Worm (Caenorhabditis elegans) whole organism, late embryonic: ENCODE data around the gene C33C12.11.
"Not testable (repeated sequence)": the region's sequence is repeated elsewhere in the genome, so short reads cannot be mapped to it uniquely, and the experiment has no call there.

Source experiments
- F13H6.1 ChIP-seq: sonication (generic microtip); optimal IDR thresholded peaks from 2 replicates; lab custom pipeline; 2016; ENCODE audit warnings: missing genetic modification characterization, missing compliant biosample characterization
- K02D7.2 ChIP-seq: sonication (generic microtip); optimal IDR thresholded peaks from 2 replicates; lab custom pipeline; 2017; ENCODE audit warnings: mild to moderate bottlenecking, missing genetic modification characterization, missing compliant biosample characterization
- K09A11.1 ChIP-seq: sonication (generic microtip); optimal IDR thresholded peaks from 2 replicates; lab custom pipeline; 2017; ENCODE audit warnings: antibody characterized with exemption, mild to moderate bottlenecking, missing genetic modification characterization, missing compliant biosample characterization; ENCODE audit not compliant: insufficient read depth
- ahr-1 ChIP-seq: sonication (generic microtip); optimal IDR thresholded peaks from 2 replicates; lab custom pipeline; 2016; ENCODE audit warnings: missing genetic modification characterization, missing compliant biosample characterization
- ceh-14 ChIP-seq: sonication (generic microtip); optimal IDR thresholded peaks from 2 replicates; lab custom pipeline; 2016; ENCODE audit warnings: missing genotype, missing genetic modification characterization, missing compliant biosample characterization
- ceh-18 ChIP-seq: sonication (generic microtip); optimal IDR thresholded peaks from 2 replicates; lab custom pipeline; 2016; ENCODE audit warnings: missing genetic modification characterization, missing compliant biosample characterization
- ceh-31 ChIP-seq: sonication (generic microtip); optimal IDR thresholded peaks from 2 replicates; lab custom pipeline; 2016; ENCODE audit warnings: missing genetic modification characterization, missing compliant biosample characterization
- ceh-34 ChIP-seq: sonication (generic microtip); optimal IDR thresholded peaks from 2 replicates; lab custom pipeline; 2016; ENCODE audit warnings: mild to moderate bottlenecking, missing genetic modification characterization, missing compliant biosample characterization
- ceh-48 ChIP-seq: sonication (generic microtip); optimal IDR thresholded peaks from 2 replicates; lab custom pipeline; 2016; ENCODE audit warnings: missing genetic modification characterization, inconsistent platforms, missing compliant biosample characterization
- ceh-6 ChIP-seq: fragments of 200-800 bp; sonication (Bioruptor generic); optimal IDR thresholded peaks from 2 replicates; lab custom pipeline; 2018; ENCODE audit warnings: mild to moderate bottlenecking, missing genetic modification characterization, missing compliant biosample characterization
- dmd-4 ChIP-seq: sonication (generic microtip); optimal IDR thresholded peaks from 2 replicates; lab custom pipeline; 2016; ENCODE audit warnings: borderline replicate concordance, missing genetic modification characterization, missing compliant biosample characterization
- dve-1 ChIP-seq: sonication (generic microtip); optimal IDR thresholded peaks from 2 replicates; lab custom pipeline; 2017; ENCODE audit warnings: antibody characterized with exemption, mild to moderate bottlenecking, missing genetic modification characterization, missing compliant biosample characterization
- elt-2 ChIP-seq: sonication (generic microtip); optimal IDR thresholded peaks from 2 replicates; lab custom pipeline; 2016; ENCODE audit warnings: missing genetic modification reagents, missing genetic modification characterization, missing compliant biosample characterization
- elt-4 ChIP-seq: sonication (generic microtip); optimal IDR thresholded peaks from 2 replicates; lab custom pipeline; 2016; ENCODE audit warnings: missing genetic modification characterization, missing compliant biosample characterization
- ets-4 ChIP-seq: sonication (generic microtip); optimal IDR thresholded peaks from 2 replicates; lab custom pipeline; 2016; ENCODE audit warnings: missing genetic modification characterization, missing compliant biosample characterization
- fkh-6 ChIP-seq: sonication (generic microtip); optimal IDR thresholded peaks from 2 replicates; lab custom pipeline; 2016; ENCODE audit warnings: missing genetic modification characterization, missing compliant biosample characterization
- hlh-15 ChIP-seq: sonication (generic microtip); optimal IDR thresholded peaks from 2 replicates; lab custom pipeline; 2016; ENCODE audit warnings: missing genetic modification characterization, missing compliant biosample characterization
- hlh-8 ChIP-seq: sonication (generic microtip); optimal IDR thresholded peaks from 2 replicates; lab custom pipeline; 2016; ENCODE audit warnings: missing genotype, missing genetic modification characterization, missing compliant biosample characterization
- lim-6 ChIP-seq: sonication (generic microtip); optimal IDR thresholded peaks from 2 replicates; lab custom pipeline; 2016; ENCODE audit warnings: missing genetic modification characterization, missing compliant biosample characterization
- mec-3 ChIP-seq: sonication (generic microtip); optimal IDR thresholded peaks from 2 replicates; lab custom pipeline; 2016; ENCODE audit warnings: borderline replicate concordance, missing genetic modification characterization, missing compliant biosample characterization
- nhr-11 ChIP-seq: fragments of 150-350 bp; optimal IDR thresholded peaks from 2 replicates; lab custom pipeline; 2014; ENCODE audit warnings: missing biosample characterization, missing genetic modification characterization
- nhr-232 ChIP-seq: sonication (generic microtip); optimal IDR thresholded peaks from 2 replicates; lab custom pipeline; 2016; ENCODE audit warnings: missing genetic modification characterization, missing compliant biosample characterization
- npax-4 ChIP-seq: sonication (generic microtip); optimal IDR thresholded peaks from 2 replicates; lab custom pipeline; 2016; ENCODE audit warnings: missing genetic modification characterization, missing compliant biosample characterization
- pag-3 ChIP-seq: sonication (generic microtip); optimal IDR thresholded peaks from 2 replicates; lab custom pipeline; 2016; ENCODE audit warnings: missing compliant biosample characterization, missing genetic modification characterization, borderline replicate concordance
- pha-4 ChIP-seq: fragments of 150-350 bp; optimal IDR thresholded peaks from 2 replicates; lab custom pipeline; 2018; ENCODE audit warnings: missing biosample characterization, missing genetic modification reagents, missing genetic modification characterization
- sox-4 ChIP-seq: sonication (generic microtip); optimal IDR thresholded peaks from 2 replicates; lab custom pipeline; 2017; ENCODE audit warnings: mild to moderate bottlenecking, missing genetic modification characterization, inconsistent platforms, missing compliant biosample characterization
- syd-9 ChIP-seq: sonication (generic microtip); optimal IDR thresholded peaks from 2 replicates; lab custom pipeline; 2016; ENCODE audit warnings: mild to moderate bottlenecking, missing genetic modification characterization, moderate library complexity, missing compliant biosample characterization
- unc-3 ChIP-seq, 2 experiments: fragments of 200-800 bp in 1 of 2; sonication (Bioruptor generic) in 1 of 2; sonication (generic microtip) in 1 of 2; conservative IDR thresholded peaks in 1 of 2; optimal IDR thresholded peaks in 1 of 2; 2 replicates each; pipeline versions ENCODE4 v1.3.6 to Lab custom; 2016 to 2022; ENCODE audit warnings: missing compliant biosample characterization in 2 of 2, missing genetic modification characterization in 2 of 2, missing genetic modification reagents in 1 of 2
- unc-42 ChIP-seq: sonication (generic microtip); optimal IDR thresholded peaks from 2 replicates; lab custom pipeline; 2016; ENCODE audit warnings: missing genotype, missing genetic modification characterization, missing compliant biosample characterization
- unc-55 ChIP-seq: sonication (generic microtip); optimal IDR thresholded peaks from 2 replicates; lab custom pipeline; 2017; ENCODE audit warnings: missing biosample characterization, missing genetic modification reagents, missing genetic modification characterization
- zip-5 ChIP-seq: sonication (generic microtip); optimal IDR thresholded peaks from 2 replicates; lab custom pipeline; 2016; ENCODE audit warnings: missing genetic modification characterization, missing compliant biosample characterization
- ztf-16 ChIP-seq: sonication (generic microtip); optimal IDR thresholded peaks from 2 replicates; lab custom pipeline; 2017; ENCODE audit warnings: missing genetic modification characterization, missing compliant biosample characterization

Gene C33C12.11

ce11 chrII:2163370-2163882 lies at the start of gene C33C12.11:
C33C12.11 (minus strand) TSS chrII:2163832.
- TF ChIP-seq lim-6 (tag; lab: Kevin White, UChicago); unc-55 (GFP tag; lab: Kevin White, UChicago); F13H6.1: not testable (repeated sequence)

ce11 chrII:2207812-2208211 lies 44.2 kb upstream of the C33C12.11 start, which contains the start of gene Y59C2A.1:
Y59C2A.1 (plus strand) TSS chrII:2208112.
- TF ChIP-seq ceh-18 (tag; lab: Kevin White, UChicago) (no peak), nhr-232 (tag; lab: Kevin White, UChicago) (no peak), hlh-15 (tag; lab: Kevin White, UChicago) (no peak), pha-4 (tag; lab: Kevin White, UChicago) (no peak), elt-4 (tag; lab: Kevin White, UChicago) (no peak), zip-5 (no peak), ceh-34 (tag; lab: Kevin White, UChicago) (no peak), syd-9 (no peak)

- no peak for TF ChIP-seq ceh-6
- TF ChIP-seq hlh-8: peak; percentile 70
- TF ChIP-seq, all 69 proteins: peak for 1
Observed at ce11 chrII:2206064-2206722, 42.6 kb upstream of the C33C12.11 start.

ce11 chrII:2204077-2204476 lies 40.4 kb upstream of the C33C12.11 start, which contains the start of gene Y59C2A.2:
Y59C2A.2 (minus strand) TSS chrII:2204137.
- TF ChIP-seq fkh-6 (tag; lab: Kevin White, UChicago) (no peak), unc-42 (tag; lab: Kevin White, UChicago) (peak; percentile 0)

- TF ChIP-seq ceh-48 (tag; lab: Kevin White, UChicago): no peak
- no peak for TF ChIP-seq lim-6 (tag; lab: Kevin White, UChicago)
- no peak for TF ChIP-seq ets-4
- no peak for TF ChIP-seq mec-3
- no peak for TF ChIP-seq syd-9
- no peak for TF ChIP-seq nhr-11 (tag; lab: Kevin White, UChicago)
Observed at ce11 chrII:2202147-2202546, 38.5 kb upstream of the C33C12.11 start.

- TF ChIP-seq lim-6 (tag; lab: Kevin White, UChicago) (no peak), unc-42 (tag; lab: Kevin White, UChicago) (peak; percentile 50)
Observed at ce11 chrII:2197555-2198288, 34.1 kb upstream of the C33C12.11 start, which contains the start of gene C33C12.1. C33C12.1 (plus strand) TSS chrII:2198238.

ce11 chrII:2196742-2197141 lies 33.1 kb upstream of the C33C12.11 start:
- TF ChIP-seq ceh-48 (tag; lab: Kevin White, UChicago) (no peak), mec-3 (no peak), dmd-4 (no peak), fkh-6 (tag; lab: Kevin White, UChicago) (no peak), elt-2 (no peak), K02D7.2 (tag; lab: Kevin White, UChicago) (no peak), npax-4 (tag; lab: Kevin White, UChicago) (no peak), ceh-34 (tag; lab: Kevin White, UChicago) (no peak), ceh-14 (tag; lab: Kevin White, UChicago) (no peak), syd-9 (no peak), nhr-11 (tag; lab: Kevin White, UChicago) (no peak)

ce11 chrII:2195541-2195940 lies 31.9 kb upstream of the C33C12.11 start:
- no peak for TF ChIP-seq dmd-4
- peak; percentile 47 for TF ChIP-seq ceh-31
- TF ChIP-seq unc-3 (GFP tag; conservative IDR thresholded peaks at IDR 0.05; lab: Robert Waterston, UW): no peak
- no peak for TF ChIP-seq unc-3 (tag; optimal IDR thresholded peaks at IDR 0.05; lab: Kevin White, UChicago)
- TF ChIP-seq elt-2: peak; percentile 9
- no peak for TF ChIP-seq K09A11.1
- TF ChIP-seq F13H6.1: no peak
- no peak for TF ChIP-seq pha-4 (tag; lab: Kevin White, UChicago)
- no peak for TF ChIP-seq pag-3
- TF ChIP-seq unc-42 (tag; lab: Kevin White, UChicago): peak; percentile 53
- TF ChIP-seq hlh-8: no peak
- TF ChIP-seq ceh-34 (tag; lab: Kevin White, UChicago): peak; percentile 27
- TF ChIP-seq ets-4: no peak
- TF ChIP-seq sox-4 (tag; lab: Kevin White, UChicago): no peak
- TF ChIP-seq ahr-1 (tag; lab: Kevin White, UChicago): no peak
- no peak for TF ChIP-seq ceh-18 (tag; lab: Kevin White, UChicago)
- no peak for TF ChIP-seq elt-4 (tag; lab: Kevin White, UChicago)
- TF ChIP-seq ztf-16: no peak
- TF ChIP-seq dve-1 (tag; lab: Kevin White, UChicago): peak; percentile 14
